Worm (Caenorhabditis elegans) whole organism, young adult: ENCODE data around the gene F46F5.11.

Experiments used
- B0336.3 ChIP-seq: fragments of 200-800 bp; sonication (Bioruptor generic); IDR thresholded peaks from 2 replicates; pipeline ENCODE4 v1.3.6; 2022; ENCODE audit warnings: missing genetic modification characterization, missing compliant biosample characterization
- C17E4.6 ChIP-seq: fragments of 200-800 bp; sonication (Bioruptor generic); IDR thresholded peaks from 2 replicates; pipeline ENCODE4 v1.3.6; 2022; ENCODE audit warnings: missing genetic modification reagents, missing genetic modification characterization, missing compliant biosample characterization
- F23B12.7 ChIP-seq: sonication (generic microtip); optimal IDR thresholded peaks from 2 replicates; lab custom pipeline; 2017; ENCODE audit warnings: missing genetic modification characterization, mild to moderate bottlenecking, missing compliant biosample characterization, antibody characterized with exemption, moderate library complexity; ENCODE audit not compliant: insufficient read depth
- F49E8.2 ChIP-seq: sonication (generic microtip); optimal IDR thresholded peaks from 3 replicates; lab custom pipeline; 2017; ENCODE audit warnings: missing genetic modification characterization, mild to moderate bottlenecking, missing compliant biosample characterization, antibody characterized with exemption, moderate library complexity; ENCODE audit not compliant: insufficient read depth
- F52B5.7 ChIP-seq: sonication (generic microtip); optimal IDR thresholded peaks from 2 replicates; lab custom pipeline; 2016; ENCODE audit warnings: mild to moderate bottlenecking, missing genetic modification characterization, missing compliant biosample characterization
- K11D2.4 ChIP-seq: fragments of 200-800 bp; sonication (Bioruptor generic); IDR thresholded peaks from 2 replicates; pipeline ENCODE4 v1.3.6; 2022; ENCODE audit warnings: missing genetic modification reagents, missing genetic modification characterization, missing compliant biosample characterization
- T07F8.4 ChIP-seq: sonication (generic microtip); optimal IDR thresholded peaks from 2 replicates; lab custom pipeline; 2016; ENCODE audit warnings: mild to moderate bottlenecking, missing genetic modification characterization, moderate library complexity, missing compliant biosample characterization
- Y53F4B.3 ChIP-seq: fragments of 200-800 bp; sonication (Bioruptor generic); IDR thresholded peaks from 2 replicates; pipeline ENCODE4 v1.3.6; 2022; ENCODE audit warnings: missing genetic modification reagents, missing genetic modification characterization, missing compliant biosample characterization
- Y79H2A.3 ChIP-seq: fragments of 200-800 bp; sonication (Bioruptor generic); conservative IDR thresholded peaks from 2 replicates; pipeline ENCODE4 v1.3.6; 2022; ENCODE audit warnings: missing genetic modification reagents, missing genetic modification characterization, missing compliant biosample characterization
- Y95B8A.8 ChIP-seq: fragments of 200-800 bp; sonication (Bioruptor generic); IDR thresholded peaks from 2 replicates; pipeline ENCODE4 v1.3.6; 2022; ENCODE audit warnings: missing genetic modification reagents, missing genetic modification characterization, missing compliant biosample characterization
- atf-7 ChIP-seq: sonication (generic microtip); optimal IDR thresholded peaks from 2 replicates; lab custom pipeline; 2017; ENCODE audit warnings: mild to moderate bottlenecking, missing genetic modification characterization, missing compliant biosample characterization
- ccch-3 ChIP-seq: fragments of 200-800 bp; sonication (Bioruptor generic); optimal IDR thresholded peaks from 2 replicates; lab custom pipeline; 2018; ENCODE audit warnings: mild to moderate bottlenecking, missing genetic modification characterization, missing compliant biosample characterization
- ceh-58 ChIP-seq: fragments of 200-800 bp; sonication (Bioruptor generic); IDR thresholded peaks from 2 replicates; pipeline ENCODE4 v1.3.6; 2022; ENCODE audit warnings: missing genetic modification characterization, missing compliant biosample characterization
- die-1 ChIP-seq: sonication (generic microtip); optimal IDR thresholded peaks from 2 replicates; lab custom pipeline; 2016; ENCODE audit warnings: missing genotype, mild to moderate bottlenecking, missing genetic modification characterization, missing compliant biosample characterization
- dpl-1 ChIP-seq: fragments of 150-350 bp; optimal IDR thresholded peaks from 2 replicates; lab custom pipeline; 2014; ENCODE audit warnings: missing biosample characterization, missing genetic modification reagents, missing genetic modification characterization
- efl-1 ChIP-seq: fragments of 150-350 bp; optimal IDR thresholded peaks from 2 replicates; lab custom pipeline; 2014; ENCODE audit warnings: missing biosample characterization, missing genetic modification reagents, missing genetic modification characterization
- ets-4 ChIP-seq: fragments of 200-800 bp; sonication (Bioruptor generic); optimal IDR thresholded peaks from 2 replicates; lab custom pipeline; 2018; ENCODE audit warnings: mild to moderate bottlenecking, missing genetic modification characterization, missing compliant biosample characterization
- let-526 ChIP-seq: fragments of 200-800 bp; sonication (Bioruptor generic); IDR thresholded peaks from 2 replicates; pipeline ENCODE4 v1.3.6; 2022; ENCODE audit warnings: missing genetic modification reagents, missing genetic modification characterization, missing compliant biosample characterization
- let-607 ChIP-seq, 2 experiments: fragments of 200-800 bp in 1 of 2; sonication (Bioruptor generic) in 1 of 2; sonication (generic microtip) in 1 of 2; optimal IDR thresholded peaks; 2 replicates each; lab custom pipeline; 2016 to 2018; ENCODE audit warnings: mild to moderate bottlenecking in 2 of 2, missing compliant biosample characterization in 2 of 2, missing genetic modification characterization in 2 of 2, moderate library complexity in 2 of 2, missing genotype in 1 of 2
- lin-40 ChIP-seq: sonication (generic microtip); optimal IDR thresholded peaks from 2 replicates; lab custom pipeline; 2016; ENCODE audit warnings: missing genetic modification characterization, mild to moderate bottlenecking, missing compliant biosample characterization, missing genotype, missing genetic modification reagents
- lsl-1 ChIP-seq: fragments of 200-800 bp; sonication (Bioruptor generic); optimal IDR thresholded peaks from 2 replicates; lab custom pipeline; 2018; ENCODE audit warnings: mild to moderate bottlenecking, missing genetic modification characterization, moderate library complexity, missing compliant biosample characterization
- nfya-2 ChIP-seq: fragments of 200-800 bp; sonication (Bioruptor generic); IDR thresholded peaks from 2 replicates; pipeline ENCODE4 v1.3.6; 2022; ENCODE audit warnings: missing genetic modification reagents, missing genetic modification characterization, missing compliant biosample characterization
- nhr-90 ChIP-seq: sonication (generic microtip); optimal IDR thresholded peaks from 2 replicates; lab custom pipeline; 2016; ENCODE audit warnings: missing genotype, mild to moderate bottlenecking, missing genetic modification characterization, missing compliant biosample characterization
- pbrm-1 ChIP-seq: fragments of 200-800 bp; sonication (Bioruptor generic); IDR thresholded peaks from 2 replicates; pipeline ENCODE4 v1.3.6; 2022; ENCODE audit warnings: missing genetic modification reagents, missing genetic modification characterization, missing compliant biosample characterization
- pha-4 ChIP-seq: fragments of 150-350 bp; sonication (generic microtip); optimal IDR thresholded peaks from 2 replicates; lab custom pipeline; 2014; ENCODE audit warnings: missing biosample characterization, missing genetic modification reagents, missing genetic modification characterization
- sdz-38 ChIP-seq: sonication (generic microtip); optimal IDR thresholded peaks from 2 replicates; lab custom pipeline; 2016; ENCODE audit warnings: missing genotype, missing genetic modification characterization, missing compliant biosample characterization
- snpc-1.3 ChIP-seq: sonication (generic microtip); optimal IDR thresholded peaks from 2 replicates; lab custom pipeline; 2017; ENCODE audit warnings: missing genetic modification characterization, mild to moderate bottlenecking, missing compliant biosample characterization, antibody characterized with exemption, moderate library complexity, missing genotype, missing genetic modification reagents; ENCODE audit not compliant: insufficient read depth
- snpc-3.4 ChIP-seq: sonication (generic microtip); optimal IDR thresholded peaks from 2 replicates; lab custom pipeline; 2017; ENCODE audit warnings: missing genetic modification characterization, mild to moderate bottlenecking, missing compliant biosample characterization, antibody characterized with exemption, moderate library complexity, missing genotype, missing genetic modification reagents
- snpc-4 ChIP-seq, 5 experiments: fragments of 150-350 bp in 1 of 5; sonication (generic microtip) in 4 of 5; optimal IDR thresholded peaks; 2 replicates each; lab custom pipeline; 2014 to 2018; ENCODE audit warnings: missing genetic modification characterization in 5 of 5, missing biosample characterization in 3 of 5, antibody characterized with exemption in 2 of 5, mild to moderate bottlenecking in 2 of 5, missing compliant biosample characterization in 2 of 5, missing genotype in 2 of 5, moderate library complexity in 2 of 5, missing genetic modification reagents in 1 of 5
- somi-1 ChIP-seq: fragments of 200-800 bp; sonication (Bioruptor generic); optimal IDR thresholded peaks from 2 replicates; lab custom pipeline; 2018; ENCODE audit warnings: mild to moderate bottlenecking, missing genetic modification characterization, missing compliant biosample characterization
- tbp1 ChIP-seq: fragments of 200-800 bp; sonication (Bioruptor generic); optimal IDR thresholded peaks from 2 replicates; lab custom pipeline; 2018; ENCODE audit warnings: mild to moderate bottlenecking, missing genetic modification characterization, missing compliant biosample characterization
- zfh-2 ChIP-seq: fragments of 200-800 bp; sonication (Bioruptor generic); conservative IDR thresholded peaks from 2 replicates; pipeline ENCODE4 v1.3.6; 2022; ENCODE audit warnings: missing genetic modification reagents, missing genetic modification characterization, missing compliant biosample characterization
- ztf-22 ChIP-seq: fragments of 200-800 bp; sonication (Bioruptor generic); optimal IDR thresholded peaks from 2 replicates; lab custom pipeline; 2018; ENCODE audit warnings: mild to moderate bottlenecking, missing genetic modification characterization, moderate library complexity, missing compliant biosample characterization
- ztf-28 ChIP-seq: fragments of 200-800 bp; sonication (Bioruptor generic); IDR thresholded peaks from 2 replicates; pipeline ENCODE4 v1.3.6; 2022; ENCODE audit warnings: missing genetic modification reagents, missing genetic modification characterization, missing compliant biosample characterization
- ztf-6 ChIP-seq: fragments of 200-800 bp; sonication (Bioruptor generic); IDR thresholded peaks from 2 replicates; pipeline ENCODE4 v1.3.6; 2022; ENCODE audit warnings: missing genetic modification reagents, missing genetic modification characterization, missing compliant biosample characterization

F46F5.11 gene

ce11 chrII:782903-783302 is 25.7 kb upstream of the F46F5.11 start, which contains the start of gene Y39F10A.3:
TSS of gene Y39F10A.3 (minus strand) at chrII:783003.
- TF ChIP-seq Y53F4B.3 (GFP tag; lab: Robert Waterston, UW) (no peak), Y95B8A.8 (GFP tag; lab: Robert Waterston, UW) (no peak), dpl-1 (GFP tag; lab: Kevin White, UChicago) (no peak), ztf-6 (GFP tag; lab: Robert Waterston, UW) (no peak), nhr-90 (tag; lab: Kevin White, UChicago) (no peak), lin-40 (tag; lab: Kevin White, UChicago) (no peak), Y79H2A.3 (GFP tag; lab: Robert Waterston, UW) (no peak), C17E4.6 (GFP tag; lab: Robert Waterston, UW) (no peak), zfh-2 (GFP tag; lab: Robert Waterston, UW) (no peak), pha-4 (no peak), let-607 (tag; optimal IDR thresholded peaks at IDR 0.05; lab: Kevin White, UChicago) (no peak), ztf-22 (GFP tag; lab: Kevin White, UChicago) (no peak), snpc-3.4 (tag; lab: Kevin White, UChicago) (no peak), ceh-58 (no peak), F23B12.7 (tag; lab: Kevin White, UChicago) (no peak), lsl-1 (GFP tag; lab: Kevin White, UChicago) (no peak), somi-1 (GFP tag; lab: Kevin White, UChicago) (no peak), die-1 (tag; lab: Kevin White, UChicago) (no peak), pbrm-1 (no peak)
- TF ChIP-seq, all 124 proteins: peak for 0

- TF ChIP-seq ztf-28 (GFP tag; lab: Robert Waterston, UW) (no peak), dpl-1 (GFP tag; lab: Kevin White, UChicago) (no peak), K11D2.4 (GFP tag; lab: Robert Waterston, UW) (no peak), tbp1 (GFP tag; lab: Kevin White, UChicago) (no peak), die-1 (tag; lab: Kevin White, UChicago) (no peak), ets-4 (GFP tag; lab: Kevin White, UChicago) (no peak), efl-1 (GFP tag; lab: Kevin White, UChicago) (no peak), F49E8.2 (tag; lab: Kevin White, UChicago) (no peak), T07F8.4 (tag; lab: Kevin White, UChicago) (no peak), atf-7 (tag; lab: Kevin White, UChicago) (no peak), ccch-3 (GFP tag; lab: Kevin White, UChicago) (no peak), let-526 (GFP tag; lab: Robert Waterston, UW) (no peak), B0336.3 (GFP tag; lab: Robert Waterston, UW) (no peak), snpc-4 (GFP tag; optimal IDR thresholded peaks at IDR 0.05; lab: Kevin White, UChicago) (no peak), snpc-4 (tag; optimal IDR thresholded peaks at IDR 0.05; lab: Kevin White, UChicago) (no peak), Y53F4B.3 (GFP tag; lab: Robert Waterston, UW) (no peak), sdz-38 (tag; lab: Kevin White, UChicago) (no peak), nfya-2 (GFP tag; lab: Robert Waterston, UW) (no peak), snpc-1.3 (tag; lab: Kevin White, UChicago) (no peak), F52B5.7 (tag; lab: Kevin White, UChicago) (no peak)
Measured at ce11 chrII:783532-783931, 25.0 kb upstream of the F46F5.11 start, which contains the start of gene Y39F10A.6. TSS of gene Y39F10A.6 (minus strand) at chrII:783632.
